Worm (Caenorhabditis elegans) whole organism, L4/young adult: ENCODE measurements around the gene fbxa-141.

Experiments used
- W03F9.2 ChIP-seq: fragments of 150-350 bp; optimal IDR thresholded peaks from 2 replicates; lab custom pipeline; 2014; ENCODE audit warnings: missing biosample characterization, missing genetic modification characterization
- dao-5 ChIP-seq: sonication (generic microtip); optimal IDR thresholded peaks from 2 replicates; lab custom pipeline; 2016; ENCODE audit warnings: missing genotype, missing genetic modification characterization, moderate library complexity, missing compliant biosample characterization
- him-1 ChIP-seq: sonication (generic microtip); optimal IDR thresholded peaks from 2 replicates; lab custom pipeline; 2016; ENCODE audit warnings: missing genotype, missing genetic modification reagents, missing genetic modification characterization, missing compliant biosample characterization

- TF ChIP-seq W03F9.2 (tag; lab: Kevin White, UChicago) (no peak), him-1 (tag; lab: Kevin White, UChicago) (no peak), dao-5 (no peak)
Measured at ce11 chrX:14487832-14488231, 24.9 kb downstream of the fbxa-141 start.
